Fruit fly (Drosophila melanogaster) Kc167 (cell line): ENCODE data around the gene kar.

Source experiments
- Myc ChIP-seq: fragments of >200 bp; optimal IDR thresholded peaks from 2 replicates; lab custom pipeline; 2017; ENCODE audit warnings: missing external identifiers
- Sin3A ChIP-seq: fragments of >200 bp; optimal IDR thresholded peaks from 2 replicates; lab custom pipeline; 2018; ENCODE audit warnings: missing external identifiers
- h ChIP-seq: fragments of >200 bp; optimal IDR thresholded peaks from 3 replicates; lab custom pipeline; 2018; ENCODE audit warnings: missing external identifiers
- insv ChIP-seq: fragments of >200 bp; optimal IDR thresholded peaks from 3 replicates; lab custom pipeline; 2018; ENCODE audit warnings: missing external identifiers
- psq ChIP-seq: fragments of >200 bp; optimal IDR thresholded peaks from 2 replicates; lab custom pipeline; 2017; ENCODE audit warnings: missing external identifiers
- ttk ChIP-seq: sonication (Bioruptor generic); optimal IDR thresholded peaks from 2 replicates; lab custom pipeline; 2017; ENCODE audit warnings: missing external identifiers

kar gene

dm6 chr3R:12688672-12689417 lies at the start of gene kar:
Gene kar, minus strand, starts transcription at chr3R:12689367.
- TF ChIP-seq psq (lab: Kevin White, UChicago), result no peak

- TF ChIP-seq psq (lab: Kevin White, UChicago) (no peak), insv (lab: Kevin White, UChicago) (no peak), Sin3A (lab: Kevin White, UChicago) (no peak), Myc (no peak), h (lab: Kevin White, UChicago) (no peak), ttk (lab: Kevin White, UChicago) (no peak)
Measured at dm6 chr3R:12727944-12728649, 38.9 kb upstream of the kar start.

- TF ChIP-seq insv (lab: Kevin White, UChicago) (no peak), ttk (lab: Kevin White, UChicago) (no peak), Sin3A (lab: Kevin White, UChicago) (no peak), h (lab: Kevin White, UChicago) (no peak), Myc (no peak), psq (lab: Kevin White, UChicago) (no peak)
Measured at dm6 chr3R:12723759-12724158, 34.6 kb upstream of the kar start.

- TF ChIP-seq Sin3A (lab: Kevin White, UChicago) (no peak), ttk (lab: Kevin White, UChicago) (no peak), Myc (no peak), psq (lab: Kevin White, UChicago) (no peak), insv (lab: Kevin White, UChicago) (no peak), h (lab: Kevin White, UChicago) (no peak)
Measured at dm6 chr3R:12722392-12722914, 33.3 kb upstream of the kar start, which contains the start of gene Men. Gene Men, minus strand, starts transcription at chr3R:12722442.

dm6 chr3R:12720344-12721200 lies 31.4 kb upstream of the kar start:
- TF ChIP-seq h (lab: Kevin White, UChicago) (no peak), psq (lab: Kevin White, UChicago) (no peak), insv (lab: Kevin White, UChicago) (no peak), Sin3A (lab: Kevin White, UChicago) (no peak), ttk (lab: Kevin White, UChicago) (no peak), Myc (no peak)

dm6 chr3R:12719627-12720343 lies 30.6 kb upstream of the kar start:
- TF ChIP-seq h (lab: Kevin White, UChicago), result no peak
- no peak for TF ChIP-seq insv (lab: Kevin White, UChicago)
- no peak for TF ChIP-seq psq (lab: Kevin White, UChicago)
- TF ChIP-seq Myc, result no peak
- no peak for TF ChIP-seq ttk (lab: Kevin White, UChicago)
- no peak for TF ChIP-seq Sin3A (lab: Kevin White, UChicago)

- TF ChIP-seq ttk (lab: Kevin White, UChicago) (no peak), h (lab: Kevin White, UChicago) (no peak), insv (lab: Kevin White, UChicago) (no peak), Sin3A (lab: Kevin White, UChicago) (no peak), psq (lab: Kevin White, UChicago) (no peak), Myc (no peak)
Measured at dm6 chr3R:12718536-12719033, 29.4 kb upstream of the kar start.

dm6 chr3R:12717588-12718535 lies 28.7 kb upstream of the kar start:
- TF ChIP-seq ttk (lab: Kevin White, UChicago) (no peak), psq (lab: Kevin White, UChicago) (no peak), insv (lab: Kevin White, UChicago) (no peak), h (lab: Kevin White, UChicago) (no peak)

- TF ChIP-seq h (lab: Kevin White, UChicago) (no peak), Myc (no peak)
Measured at dm6 chr3R:12716894-12717293, 27.7 kb upstream of the kar start.

dm6 chr3R:12716251-12716650 lies 27.1 kb upstream of the kar start:
- TF ChIP-seq Myc (no peak), h (lab: Kevin White, UChicago) (no peak), Sin3A (lab: Kevin White, UChicago) (no peak), ttk (lab: Kevin White, UChicago) (no peak), insv (lab: Kevin White, UChicago) (no peak), psq (lab: Kevin White, UChicago) (no peak)
